Worm (Caenorhabditis elegans) whole organism, late embryonic: ENCODE data around the gene dnc-4.

Experiments
- K02D7.2 ChIP-seq: sonication (generic microtip); optimal IDR thresholded peaks from 2 replicates; lab custom pipeline; 2017; ENCODE audit warnings: mild to moderate bottlenecking, missing genetic modification characterization, missing compliant biosample characterization
- K09A11.1 ChIP-seq: sonication (generic microtip); optimal IDR thresholded peaks from 2 replicates; lab custom pipeline; 2017; ENCODE audit warnings: antibody characterized with exemption, mild to moderate bottlenecking, missing genetic modification characterization, missing compliant biosample characterization; ENCODE audit not compliant: insufficient read depth
- T23F11.4 ChIP-seq: fragments of 200-800 bp; sonication (Bioruptor generic); optimal IDR thresholded peaks from 2 replicates; lab custom pipeline; 2018; ENCODE audit warnings: mild to moderate bottlenecking, missing genetic modification characterization, missing compliant biosample characterization
- Y22D7AL.16 ChIP-seq: sonication (generic microtip); optimal IDR thresholded peaks from 2 replicates; lab custom pipeline; 2016; ENCODE audit warnings: missing genetic modification characterization, missing compliant biosample characterization
- ama-1 ChIP-seq: fragments of 150-350 bp; optimal IDR thresholded peaks from 2 replicates; lab custom pipeline; 2014
- ceh-14 ChIP-seq: sonication (generic microtip); optimal IDR thresholded peaks from 2 replicates; lab custom pipeline; 2016; ENCODE audit warnings: missing genotype, missing genetic modification characterization, missing compliant biosample characterization
- ceh-18 ChIP-seq: sonication (generic microtip); optimal IDR thresholded peaks from 2 replicates; lab custom pipeline; 2016; ENCODE audit warnings: missing genetic modification characterization, missing compliant biosample characterization
- ceh-19 ChIP-seq: fragments of 200-800 bp; sonication (Bioruptor generic); optimal IDR thresholded peaks from 2 replicates; lab custom pipeline; 2018; ENCODE audit warnings: mild to moderate bottlenecking, missing genetic modification characterization, missing compliant biosample characterization
- ceh-2 ChIP-seq: sonication (generic microtip); optimal IDR thresholded peaks from 2 replicates; lab custom pipeline; 2016; ENCODE audit warnings: missing genotype, missing genetic modification characterization, missing compliant biosample characterization
- ceh-24 ChIP-seq: sonication (generic microtip); optimal IDR thresholded peaks from 2 replicates; lab custom pipeline; 2016; ENCODE audit warnings: mild to moderate bottlenecking, missing genetic modification characterization, missing compliant biosample characterization
- ceh-31 ChIP-seq: sonication (generic microtip); optimal IDR thresholded peaks from 2 replicates; lab custom pipeline; 2016; ENCODE audit warnings: missing genetic modification characterization, missing compliant biosample characterization
- ceh-34 ChIP-seq: sonication (generic microtip); optimal IDR thresholded peaks from 2 replicates; lab custom pipeline; 2016; ENCODE audit warnings: mild to moderate bottlenecking, missing genetic modification characterization, missing compliant biosample characterization
- ceh-6 ChIP-seq: fragments of 200-800 bp; sonication (Bioruptor generic); optimal IDR thresholded peaks from 2 replicates; lab custom pipeline; 2018; ENCODE audit warnings: mild to moderate bottlenecking, missing genetic modification characterization, missing compliant biosample characterization
- elt-2 ChIP-seq: sonication (generic microtip); optimal IDR thresholded peaks from 2 replicates; lab custom pipeline; 2016; ENCODE audit warnings: missing genetic modification reagents, missing genetic modification characterization, missing compliant biosample characterization
- elt-4 ChIP-seq: sonication (generic microtip); optimal IDR thresholded peaks from 2 replicates; lab custom pipeline; 2016; ENCODE audit warnings: missing genetic modification characterization, missing compliant biosample characterization
- fax-1 ChIP-seq: sonication (generic microtip); optimal IDR thresholded peaks from 2 replicates; lab custom pipeline; 2016; ENCODE audit warnings: missing genotype, missing genetic modification characterization, missing compliant biosample characterization
- fkh-6 ChIP-seq: sonication (generic microtip); optimal IDR thresholded peaks from 2 replicates; lab custom pipeline; 2016; ENCODE audit warnings: missing genetic modification characterization, missing compliant biosample characterization
- hlh-13 ChIP-seq: fragments of 200-800 bp; sonication (Bioruptor generic); optimal IDR thresholded peaks from 2 replicates; lab custom pipeline; 2018; ENCODE audit warnings: mild to moderate bottlenecking, missing genetic modification characterization, missing compliant biosample characterization
- hlh-30 ChIP-seq: sonication (generic microtip); optimal IDR thresholded peaks from 2 replicates; lab custom pipeline; 2017; ENCODE audit warnings: antibody characterized with exemption, missing genetic modification characterization, missing compliant biosample characterization; ENCODE audit not compliant: insufficient read depth
- hlh-8 ChIP-seq: sonication (generic microtip); optimal IDR thresholded peaks from 2 replicates; lab custom pipeline; 2016; ENCODE audit warnings: missing genotype, missing genetic modification characterization, missing compliant biosample characterization
- lim-6 ChIP-seq: sonication (generic microtip); optimal IDR thresholded peaks from 2 replicates; lab custom pipeline; 2016; ENCODE audit warnings: missing genetic modification characterization, missing compliant biosample characterization
- lin-11 ChIP-seq: fragments of 200-800 bp; sonication (Bioruptor generic); optimal IDR thresholded peaks from 2 replicates; lab custom pipeline; 2018; ENCODE audit warnings: mild to moderate bottlenecking, missing genetic modification characterization, missing compliant biosample characterization
- madf-2 ChIP-seq: sonication (generic microtip); optimal IDR thresholded peaks from 2 replicates; lab custom pipeline; 2017; ENCODE audit warnings: missing genetic modification characterization, missing compliant biosample characterization
- mec-3 ChIP-seq: sonication (generic microtip); optimal IDR thresholded peaks from 2 replicates; lab custom pipeline; 2016; ENCODE audit warnings: borderline replicate concordance, missing genetic modification characterization, missing compliant biosample characterization
- nfya-1 ChIP-seq: sonication (generic microtip); optimal IDR thresholded peaks from 2 replicates; lab custom pipeline; 2017; ENCODE audit warnings: missing genetic modification characterization, mild to moderate bottlenecking, missing compliant biosample characterization, antibody characterized with exemption, moderate library complexity
- nhr-11 ChIP-seq: fragments of 150-350 bp; optimal IDR thresholded peaks from 2 replicates; lab custom pipeline; 2014; ENCODE audit warnings: missing biosample characterization, missing genetic modification characterization
- odd-2 ChIP-seq: sonication (generic microtip); optimal IDR thresholded peaks from 2 replicates; lab custom pipeline; 2017; ENCODE audit warnings: antibody characterized with exemption, mild to moderate bottlenecking, missing genetic modification characterization, missing compliant biosample characterization
- pat-9 ChIP-seq: fragments of 200-800 bp; sonication (Bioruptor generic); optimal IDR thresholded peaks from 2 replicates; lab custom pipeline; 2018; ENCODE audit warnings: mild to moderate bottlenecking, missing genetic modification characterization, moderate library complexity, missing compliant biosample characterization
- pha-2 ChIP-seq: sonication (generic microtip); optimal IDR thresholded peaks from 2 replicates; lab custom pipeline; 2017; ENCODE audit warnings: mild to moderate bottlenecking, missing genetic modification characterization, missing compliant biosample characterization
- pha-4 ChIP-seq: fragments of 150-350 bp; optimal IDR thresholded peaks from 2 replicates; lab custom pipeline; 2018; ENCODE audit warnings: missing biosample characterization, missing genetic modification reagents, missing genetic modification characterization
- pqm-1 ChIP-seq: sonication (generic microtip); optimal IDR thresholded peaks from 2 replicates; lab custom pipeline; 2016; ENCODE audit warnings: missing genetic modification characterization, missing compliant biosample characterization
- pros-1 ChIP-seq: fragments of 150-350 bp; optimal IDR thresholded peaks from 2 replicates; lab custom pipeline; 2014; ENCODE audit warnings: missing biosample characterization, missing genetic modification reagents, missing genetic modification characterization
- sdc-2 ChIP-seq: sonication (generic microtip); optimal IDR thresholded peaks from 2 replicates; lab custom pipeline; 2016; ENCODE audit warnings: missing genotype, missing genetic modification characterization, missing compliant biosample characterization
- sox-2 ChIP-seq: fragments of 200-800 bp; sonication (Bioruptor generic); IDR thresholded peaks from 2 replicates; pipeline ENCODE4 v1.3.6; 2022; ENCODE audit warnings: missing genetic modification reagents, missing genetic modification characterization, missing compliant biosample characterization
- sox-4 ChIP-seq: sonication (generic microtip); optimal IDR thresholded peaks from 2 replicates; lab custom pipeline; 2017; ENCODE audit warnings: mild to moderate bottlenecking, missing genetic modification characterization, inconsistent platforms, missing compliant biosample characterization
- syd-9 ChIP-seq: sonication (generic microtip); optimal IDR thresholded peaks from 2 replicates; lab custom pipeline; 2016; ENCODE audit warnings: mild to moderate bottlenecking, missing genetic modification characterization, moderate library complexity, missing compliant biosample characterization
- tbx-2 ChIP-seq: sonication (generic microtip); optimal IDR thresholded peaks from 2 replicates; lab custom pipeline; 2016; ENCODE audit warnings: missing genetic modification characterization, missing compliant biosample characterization
- tbx-7 ChIP-seq: sonication (generic microtip); optimal IDR thresholded peaks from 2 replicates; lab custom pipeline; 2016; ENCODE audit warnings: missing genotype, missing genetic modification characterization, missing compliant biosample characterization
- ttx-3 ChIP-seq: sonication (generic microtip); optimal IDR thresholded peaks from 2 replicates; lab custom pipeline; 2016; ENCODE audit warnings: missing genetic modification reagents, missing genetic modification characterization, missing compliant biosample characterization
- unc-3 ChIP-seq, 2 experiments: fragments of 200-800 bp in 1 of 2; sonication (Bioruptor generic) in 1 of 2; sonication (generic microtip) in 1 of 2; conservative IDR thresholded peaks in 1 of 2; optimal IDR thresholded peaks in 1 of 2; 2 replicates each; pipeline versions ENCODE4 v1.3.6 to Lab custom; 2016 to 2022; ENCODE audit warnings: missing compliant biosample characterization in 2 of 2, missing genetic modification characterization in 2 of 2, missing genetic modification reagents in 1 of 2
- unc-42 ChIP-seq: sonication (generic microtip); optimal IDR thresholded peaks from 2 replicates; lab custom pipeline; 2016; ENCODE audit warnings: missing genotype, missing genetic modification characterization, missing compliant biosample characterization
- unc-55 ChIP-seq: sonication (generic microtip); optimal IDR thresholded peaks from 2 replicates; lab custom pipeline; 2017; ENCODE audit warnings: missing biosample characterization, missing genetic modification reagents, missing genetic modification characterization

dnc-4 gene

DNA sequence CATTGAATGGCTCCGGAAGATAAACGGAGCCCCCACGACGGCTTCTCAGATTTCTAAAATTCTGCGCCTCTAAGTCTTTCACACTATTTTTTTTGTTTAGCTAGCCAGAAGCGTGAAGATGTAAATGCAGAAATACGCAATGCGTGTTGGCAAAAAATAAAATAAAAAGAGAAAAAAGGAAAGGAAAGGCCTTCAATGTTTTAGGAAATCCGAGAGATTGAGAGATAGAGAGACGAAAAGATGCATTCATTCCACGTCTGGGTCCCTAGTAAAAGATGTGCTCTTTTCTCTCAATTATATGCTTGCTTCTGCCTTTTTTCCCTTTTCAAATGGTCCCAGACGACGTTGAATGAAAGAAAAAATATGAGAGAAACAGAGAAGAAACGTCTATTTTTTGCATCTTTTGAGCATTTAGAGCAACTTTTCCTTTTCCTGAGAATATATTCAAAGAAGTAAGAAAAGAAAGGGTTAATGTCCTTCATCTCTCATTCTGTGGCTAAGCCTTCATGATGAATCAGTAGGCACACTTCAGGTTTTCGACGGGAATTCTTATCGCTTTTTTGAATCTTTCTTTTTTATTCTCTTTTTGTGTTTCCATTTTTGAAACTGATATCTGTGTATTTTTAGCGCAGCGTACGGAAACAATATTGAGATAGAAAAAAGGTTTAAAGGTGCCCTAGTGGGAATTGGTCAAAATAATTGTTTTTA lies 21.2 kb upstream of the dnc-4 start:
- TF ChIP-seq tbx-2, result peak; percentile 17
- no peak for TF ChIP-seq unc-3 (GFP tag; conservative IDR thresholded peaks at IDR 0.05; lab: Robert Waterston, UW)
- TF ChIP-seq unc-3 (tag; optimal IDR thresholded peaks at IDR 0.05; lab: Kevin White, UChicago), result no peak
- TF ChIP-seq hlh-30 (tag; lab: Kevin White, UChicago), result no peak
- no peak for TF ChIP-seq ttx-3 (tag; lab: Kevin White, UChicago)
- peak; percentile 31 for TF ChIP-seq ceh-31 (tag; lab: Kevin White, UChicago)
- TF ChIP-seq sox-2 (GFP tag; lab: Robert Waterston, UW), result no peak
- TF ChIP-seq unc-42, result peak; percentile 89
- TF ChIP-seq fkh-6 (tag; lab: Kevin White, UChicago), result no peak
- TF ChIP-seq K09A11.1 (tag; lab: Kevin White, UChicago), result no peak
- no peak for TF ChIP-seq pat-9
- TF ChIP-seq ceh-6 (GFP tag; lab: Kevin White, UChicago), result no peak
- TF ChIP-seq fax-1 (tag; lab: Kevin White, UChicago), result no peak
- no peak for TF ChIP-seq ceh-18 (tag; lab: Kevin White, UChicago)
- TF ChIP-seq ceh-19, result no peak
- no peak for TF ChIP-seq T23F11.4 (GFP tag; lab: Kevin White, UChicago)
- no peak for TF ChIP-seq hlh-13 (GFP tag; lab: Kevin White, UChicago)
- no peak for TF ChIP-seq odd-2 (tag; lab: Kevin White, UChicago)
- peak; percentile 75 for TF ChIP-seq ceh-34 (tag; lab: Kevin White, UChicago)
- TF ChIP-seq nfya-1, result no peak

ce11 chrIV:8036492-8036891 lies 16.9 kb upstream of the dnc-4 start:
- TF ChIP-seq lim-6 (tag; lab: Kevin White, UChicago) (no peak), ttx-3 (tag; lab: Kevin White, UChicago) (no peak), madf-2 (tag; lab: Kevin White, UChicago) (no peak), sox-4 (tag; lab: Kevin White, UChicago) (no peak), lin-11 (tag; lab: Kevin White, UChicago) (no peak), hlh-13 (GFP tag; lab: Kevin White, UChicago) (no peak), hlh-30 (tag; lab: Kevin White, UChicago) (no peak), hlh-8 (tag; lab: Kevin White, UChicago) (no peak), pat-9 (no peak), K02D7.2 (tag; lab: Kevin White, UChicago) (no peak), Y22D7AL.16 (tag; lab: Kevin White, UChicago) (no peak), ceh-6 (GFP tag; lab: Kevin White, UChicago) (no peak), K09A11.1 (tag; lab: Kevin White, UChicago) (no peak), ama-1 (no peak), ceh-24 (no peak), sdc-2 (tag; lab: Kevin White, UChicago) (no peak), tbx-7 (tag; lab: Kevin White, UChicago) (no peak), ceh-2 (no peak)

- TF ChIP-seq unc-55 (no peak), nhr-11 (no peak), ceh-24 (no peak), syd-9 (tag; lab: Kevin White, UChicago) (no peak), ceh-14 (tag; lab: Kevin White, UChicago) (no peak), pha-2 (no peak), pha-4 (tag; lab: Kevin White, UChicago) (no peak), pqm-1 (tag; lab: Kevin White, UChicago) (no peak), elt-4 (no peak), elt-2 (no peak), pros-1 (tag; lab: Kevin White, UChicago) (no peak), mec-3 (no peak)
Measured at ce11 chrIV:8034182-8034581, 14.6 kb upstream of the dnc-4 start.
